Fruit fly (Drosophila melanogaster) whole organism, prepupa: ENCODE measurements around the gene Ugt302C1.

ENCODE experiments used
- Blimp-1 ChIP-seq: fragments of 200-800 bp; sonication (Bioruptor generic); optimal IDR thresholded peaks from 3 replicates; lab custom pipeline; 2017; ENCODE audit warnings: missing biosample characterization, missing genetic modification characterization, mild to moderate bottlenecking, moderate library complexity, missing genetic modification reagents
- CG10631 ChIP-seq: fragments of 200-800 bp; sonication (Bioruptor generic); optimal IDR thresholded peaks from 2 replicates; lab custom pipeline; 2016; ENCODE audit warnings: missing biosample characterization, missing genetic modification characterization
- CG11902 ChIP-seq: fragments of 200-800 bp; sonication (Bioruptor generic); optimal IDR thresholded peaks from 3 replicates; lab custom pipeline; 2016; ENCODE audit warnings: missing biosample characterization, missing genetic modification characterization
- CG1621 ChIP-seq: fragments of 200-800 bp; sonication (Bioruptor generic); optimal IDR thresholded peaks from 3 replicates; lab custom pipeline; 2018; ENCODE audit warnings: missing biosample characterization, mild to moderate bottlenecking, missing genetic modification characterization
- CG16779 ChIP-seq: fragments of 200-800 bp; sonication (Bioruptor generic); optimal IDR thresholded peaks from 3 replicates; lab custom pipeline; 2017; ENCODE audit warnings: missing biosample characterization, mild to moderate bottlenecking, missing genetic modification characterization
- CG31627 ChIP-seq: fragments of 200-800 bp; sonication (Bioruptor generic); optimal IDR thresholded peaks from 3 replicates; lab custom pipeline; 2016; ENCODE audit warnings: missing biosample characterization, missing genetic modification characterization
- CG34406 ChIP-seq: fragments of 200-800 bp; sonication (Bioruptor generic); optimal IDR thresholded peaks from 3 replicates; lab custom pipeline; 2016; ENCODE audit warnings: missing biosample characterization, missing genetic modification characterization
- CG3919 ChIP-seq: fragments of 200-800 bp; sonication (Bioruptor generic); optimal IDR thresholded peaks from 3 replicates; lab custom pipeline; 2016; ENCODE audit warnings: missing biosample characterization, missing genetic modification characterization
- CG6276 ChIP-seq: fragments of 200-800 bp; sonication (Bioruptor generic); optimal IDR thresholded peaks from 2 replicates; lab custom pipeline; 2017; ENCODE audit warnings: missing biosample characterization, mild to moderate bottlenecking, missing genetic modification characterization
- CG6808 ChIP-seq: fragments of 200-800 bp; sonication (Bioruptor generic); optimal IDR thresholded peaks from 3 replicates; lab custom pipeline; 2017; ENCODE audit warnings: missing biosample characterization, missing genetic modification characterization, mild to moderate bottlenecking, moderate library complexity, missing genetic modification reagents
- CG6854 ChIP-seq: fragments of 200-800 bp; sonication (Bioruptor generic); optimal IDR thresholded peaks from 2 replicates; lab custom pipeline; 2017; ENCODE audit warnings: missing biosample characterization, mild to moderate bottlenecking, missing genetic modification characterization
- CG8119 ChIP-seq: fragments of 200-800 bp; sonication (Bioruptor generic); IDR thresholded peaks from 3 replicates; pipeline ENCODE4 v1.3.6; 2022; ENCODE audit warnings: missing biosample characterization, missing genetic modification characterization
- CG8319 ChIP-seq: fragments of 200-800 bp; sonication (Bioruptor generic); optimal IDR thresholded peaks from 3 replicates; lab custom pipeline; 2016; ENCODE audit warnings: missing biosample characterization, missing genetic modification characterization
- CG9139 ChIP-seq: fragments of 200-800 bp; sonication (Bioruptor generic); optimal IDR thresholded peaks from 3 replicates; lab custom pipeline; 2017; ENCODE audit warnings: missing biosample characterization, mild to moderate bottlenecking, missing genetic modification characterization
- Ets21C ChIP-seq: fragments of 200-800 bp; sonication (Bioruptor generic); optimal IDR thresholded peaks from 3 replicates; lab custom pipeline; 2016; ENCODE audit warnings: missing biosample characterization, missing genetic modification characterization
- Ets96B ChIP-seq: fragments of 200-800 bp; optimal IDR thresholded peaks from 2 replicates; lab custom pipeline; 2019; ENCODE audit warnings: missing biosample characterization, mild to moderate bottlenecking, missing genetic modification characterization, moderate library complexity
- Gug ChIP-seq: fragments of 200-800 bp; sonication (Bioruptor generic); IDR thresholded peaks from 2 replicates; pipeline ENCODE4 v1.3.6; 2022; ENCODE audit warnings: missing biosample characterization, missing genetic modification characterization
- Hr38 ChIP-seq: sonication (Bioruptor generic); optimal IDR thresholded peaks from 2 replicates; lab custom pipeline; 2016; ENCODE audit warnings: missing biosample characterization, missing genetic modification characterization
- Hr39 ChIP-seq: fragments of 200-800 bp; sonication (Bioruptor generic); optimal IDR thresholded peaks from 2 replicates; lab custom pipeline; 2016; ENCODE audit warnings: missing biosample characterization, missing genetic modification characterization
- Lpt ChIP-seq: fragments of 200-800 bp; sonication (Bioruptor generic); optimal IDR thresholded peaks from 3 replicates; lab custom pipeline; 2016; ENCODE audit warnings: missing biosample characterization, missing genetic modification characterization
- Met ChIP-seq: fragments of 200-800 bp; sonication (Bioruptor generic); optimal IDR thresholded peaks from 3 replicates; lab custom pipeline; 2016; ENCODE audit warnings: missing biosample characterization, missing genetic modification characterization
- Sox15 ChIP-seq: fragments of 200-800 bp; sonication (Bioruptor generic); optimal IDR thresholded peaks from 3 replicates; lab custom pipeline; 2016; ENCODE audit warnings: missing biosample characterization, missing genetic modification characterization
- achi ChIP-seq: fragments of 200-800 bp; sonication (Bioruptor generic); optimal IDR thresholded peaks from 3 replicates; lab custom pipeline; 2016; ENCODE audit warnings: missing biosample characterization, missing genetic modification characterization
- acj6 ChIP-seq: fragments of 200-800 bp; sonication (Bioruptor generic); optimal IDR thresholded peaks from 3 replicates; lab custom pipeline; 2016; ENCODE audit warnings: missing biosample characterization, missing genetic modification characterization
- dac ChIP-seq: fragments of 200-800 bp; sonication (Bioruptor generic); optimal IDR thresholded peaks from 2 replicates; lab custom pipeline; 2017; ENCODE audit warnings: missing biosample characterization, mild to moderate bottlenecking, missing genetic modification characterization
- esn ChIP-seq: fragments of 200-800 bp; sonication (Bioruptor generic); optimal IDR thresholded peaks from 2 replicates; lab custom pipeline; 2016; ENCODE audit warnings: missing biosample characterization, mild to moderate bottlenecking, missing genetic modification characterization, moderate library complexity
- fd85E ChIP-seq: fragments of 200-800 bp; sonication (Bioruptor generic); optimal IDR thresholded peaks from 3 replicates; lab custom pipeline; 2016; ENCODE audit warnings: missing biosample characterization, missing genetic modification characterization
- fkh ChIP-seq: fragments of 200-800 bp; sonication (Bioruptor generic); optimal IDR thresholded peaks from 3 replicates; lab custom pipeline; 2017; ENCODE audit warnings: missing biosample characterization, mild to moderate bottlenecking, missing genetic modification characterization, moderate library complexity
- pdm3 ChIP-seq: fragments of 200-800 bp; sonication (Bioruptor generic); optimal IDR thresholded peaks from 3 replicates; lab custom pipeline; 2016; ENCODE audit warnings: missing biosample characterization, missing genetic modification characterization
- salr ChIP-seq, 2 experiments: fragments of 200-800 bp; sonication (Bioruptor generic); optimal IDR thresholded peaks; 3 replicates each; lab custom pipeline; 2016 to 2018; ENCODE audit warnings: missing biosample characterization in 2 of 2, missing genetic modification characterization in 2 of 2, mild to moderate bottlenecking in 1 of 2
- svp ChIP-seq: fragments of 200-800 bp; sonication (Bioruptor generic); peaks from one replicate; lab custom pipeline; 2016; ENCODE audit warnings: missing biosample characterization, missing genetic modification characterization
- vri ChIP-seq: fragments of 200-800 bp; sonication (Bioruptor generic); optimal IDR thresholded peaks from 3 replicates; lab custom pipeline; 2016; ENCODE audit warnings: missing biosample characterization, mild to moderate bottlenecking, missing genetic modification characterization

The Ugt302C1 gene

DNA sequence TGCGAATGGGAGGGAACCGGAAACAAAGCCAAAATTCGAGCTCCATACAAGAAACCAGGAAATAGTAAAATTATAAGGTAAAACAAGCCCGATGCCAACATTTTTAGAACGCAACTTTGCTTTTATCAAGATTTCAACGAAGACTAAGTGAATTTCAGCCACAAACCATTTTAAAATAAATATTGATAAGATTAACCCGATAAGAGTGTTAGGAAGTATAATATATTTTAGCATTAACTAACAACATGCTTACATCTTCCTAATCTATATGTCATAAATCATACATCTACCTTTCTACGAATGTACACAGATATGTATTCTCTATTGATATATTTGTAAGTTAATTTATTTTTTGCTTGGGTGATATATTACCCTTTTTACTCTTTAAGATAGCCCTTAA, 9.1 kb downstream of the Ugt302C1 start, which contains the start of gene Ugt35E1:
Ugt35E1 (minus strand) TSS at position 101 of the 400 bp plus-strand sequence.
- no peak for TF ChIP-seq CG8319 (GFP tag; lab: Kevin White, UChicago)
- TF ChIP-seq fkh (GFP tag; lab: Kevin White, UChicago) = no peak
- TF ChIP-seq CG31627 (GFP tag; lab: Kevin White, UChicago) = no peak
- no peak for TF ChIP-seq acj6 (GFP tag; lab: Kevin White, UChicago)
- no peak for TF ChIP-seq Gug (GFP tag; lab: Robert Waterston, UW)
- TF ChIP-seq CG16779 (tag; lab: Kevin White, UChicago) = no peak
- no peak for TF ChIP-seq Hr39 (GFP tag; lab: Kevin White, UChicago)

dm6 chr3R:11167931-11168465, 11.1 kb downstream of the Ugt302C1 start, which contains the start of gene Ugt35E2:
Gene Ugt35E2, minus strand, starts transcription at chr3R:11167981.
- TF ChIP-seq esn (GFP tag; lab: Kevin White, UChicago) (no peak), CG34406 (GFP tag; lab: Kevin White, UChicago) (no peak), CG10631 (no peak), Lpt (GFP tag; lab: Kevin White, UChicago) (no peak), achi (GFP tag; lab: Kevin White, UChicago) (no peak), dac (GFP tag; lab: Kevin White, UChicago) (no peak)

dm6 chr3R:11170146-11170545, 13.2 kb downstream of the Ugt302C1 start, which contains the start of gene Ugt35B1:
Gene Ugt35B1, minus strand, starts transcription at chr3R:11170246.
- no peak for TF ChIP-seq svp (GFP tag; lab: Kevin White, UChicago)
- no peak for TF ChIP-seq Hr39 (GFP tag; lab: Kevin White, UChicago)
- TF ChIP-seq fd85E = no peak
- TF ChIP-seq Ets96B (tag; lab: Kevin White, UChicago) = no peak
- TF ChIP-seq pdm3 = no peak
- TF ChIP-seq CG1621 (tag; lab: Kevin White, UChicago) = no peak
- TF ChIP-seq Hr38 (GFP tag; lab: Kevin White, UChicago) = no peak

dm6 chr3R:11172460-11173168, 15.7 kb downstream of the Ugt302C1 start, which contains the start of gene Ugt35A1:
Gene Ugt35A1, minus strand, starts transcription at chr3R:11172664.
- TF ChIP-seq fkh (GFP tag; lab: Kevin White, UChicago) (peak; percentile 48), vri (GFP tag; lab: Kevin White, UChicago) (peak; percentile 75), svp (GFP tag; lab: Kevin White, UChicago) (peak; percentile 42), CG6854 (no peak)

- TF ChIP-seq achi (GFP tag; lab: Kevin White, UChicago) = no peak
- no peak for TF ChIP-seq svp (GFP tag; lab: Kevin White, UChicago)
- TF ChIP-seq CG8119 = no peak
- TF ChIP-seq pdm3 = no peak
- TF ChIP-seq CG9139 = no peak
- no peak for TF ChIP-seq CG16779 (tag; lab: Kevin White, UChicago)
- TF ChIP-seq CG6276 (GFP tag; lab: Kevin White, UChicago) = no peak
Observed at dm6 chr3R:11173169-11173506, 16.2 kb downstream of the Ugt302C1 start.

DNA sequence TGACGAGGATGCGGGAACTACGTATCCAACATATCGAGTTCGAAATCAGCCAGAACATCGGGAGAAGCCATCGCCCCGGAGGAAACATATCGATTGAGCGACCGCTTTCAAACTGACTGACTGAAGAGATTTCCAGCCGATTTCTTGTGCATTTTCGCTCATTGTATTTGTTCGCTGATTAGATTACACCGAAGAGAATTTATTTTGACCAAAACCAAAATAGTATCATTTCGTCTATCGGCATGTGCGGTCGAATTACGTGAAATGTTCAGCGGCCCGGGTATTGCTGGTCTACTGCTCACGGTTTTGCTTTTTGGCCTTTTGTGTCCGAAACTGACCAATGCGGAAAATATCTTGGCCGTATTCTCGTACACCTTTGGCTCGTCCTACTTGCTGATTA, 18.4 kb downstream of the Ugt302C1 start, which contains the start of the genes Ugt304A1 and Ugt303A1:
Ugt304A1 (minus strand) TSS at position 101 of the 400 bp plus-strand sequence.
Ugt303A1 (plus strand) TSS at position 222 of the 400 bp plus-strand sequence.
- no peak for TF ChIP-seq Ets21C
- peak; percentile 42 for TF ChIP-seq vri (GFP tag; lab: Kevin White, UChicago)
- TF ChIP-seq Met (GFP tag; lab: Kevin White, UChicago) = no peak

dm6 chr3R:11175777-11176176, 18.9 kb downstream of the Ugt302C1 start:
- TF ChIP-seq pdm3 (no peak), CG3919 (no peak), Sox15 (no peak), Met (GFP tag; lab: Kevin White, UChicago) (no peak), Blimp-1 (GFP tag; lab: Kevin White, UChicago) (no peak), Ets96B (tag; lab: Kevin White, UChicago) (no peak), salr (GFP tag; optimal IDR thresholded peaks at IDR 0.05; lab: Kevin White, UChicago) (no peak), CG11902 (GFP tag; lab: Kevin White, UChicago) (no peak), CG6808 (GFP tag; lab: Kevin White, UChicago) (no peak)
